Fruit fly (Drosophila melanogaster): ENCODE results near the gene CG31286.
A peak's percentile ranks its signal among the peaks of the same experiment; 100 is the strongest.

The CG31286 gene

dm6 chr3R:6674548-6674947 is 33.5 kb downstream of the CG31286 start (continued):
- TF ChIP-seq cyc (GFP tag; optimal IDR thresholded peaks at IDR 0.05) (peak; percentile 43), dsx (GFP tag; optimal IDR thresholded peaks at IDR 0.05; ENCODE audit: poor library complexity, severe bottlenecking) (no peak), CG9139 (GFP tag; optimal IDR thresholded peaks at IDR 0.05) (no peak), vri (GFP tag; optimal IDR thresholded peaks at IDR 0.05) (no peak), CG32006 (GFP tag; optimal IDR thresholded peaks at IDR 0.05) (no peak), Sox102F (GFP tag; optimal IDR thresholded peaks at IDR 0.05) (peak; percentile 14), CG6854 (GFP tag; optimal IDR thresholded peaks at IDR 0.05) (no peak), fkh (GFP tag; optimal IDR thresholded peaks at IDR 0.05) (no peak), CG31627 (GFP tag; optimal IDR thresholded peaks at IDR 0.05) (peak; percentile 21), Eip75B (GFP tag; optimal IDR thresholded peaks at IDR 0.05) (peak; percentile 3)

DNA sequence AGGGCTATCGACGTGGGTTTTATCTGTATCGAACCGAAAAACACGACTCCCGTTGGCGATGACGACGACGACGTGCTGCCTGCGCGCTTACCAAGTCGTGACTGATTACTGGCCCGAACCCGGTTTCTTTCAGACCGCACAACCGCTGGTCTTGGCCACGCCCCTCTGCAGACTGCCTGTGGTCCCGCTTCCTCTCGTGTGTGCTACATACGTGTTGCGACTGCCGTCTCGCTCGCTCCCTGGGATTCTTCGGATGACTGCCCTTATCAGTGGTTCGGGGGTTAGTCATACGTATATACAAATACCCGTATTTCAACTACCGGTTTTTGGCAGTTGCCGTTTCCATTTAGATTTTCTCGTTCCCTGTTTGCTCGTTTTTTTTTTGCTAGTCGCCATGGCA is 37.4 kb downstream of the CG31286 start, which contains the start of gene lab:
lab (minus strand) TSS at position 111 of the 400 bp plus-strand sequence.
- no peak for TF ChIP-seq CG34406 (GFP tag; optimal IDR thresholded peaks at IDR 0.05)
- TF ChIP-seq CG8632 (GFP tag; optimal IDR thresholded peaks at IDR 0.05): no peak
- TF ChIP-seq fkh (GFP tag; optimal IDR thresholded peaks at IDR 0.05): peak; percentile 47

DNA sequence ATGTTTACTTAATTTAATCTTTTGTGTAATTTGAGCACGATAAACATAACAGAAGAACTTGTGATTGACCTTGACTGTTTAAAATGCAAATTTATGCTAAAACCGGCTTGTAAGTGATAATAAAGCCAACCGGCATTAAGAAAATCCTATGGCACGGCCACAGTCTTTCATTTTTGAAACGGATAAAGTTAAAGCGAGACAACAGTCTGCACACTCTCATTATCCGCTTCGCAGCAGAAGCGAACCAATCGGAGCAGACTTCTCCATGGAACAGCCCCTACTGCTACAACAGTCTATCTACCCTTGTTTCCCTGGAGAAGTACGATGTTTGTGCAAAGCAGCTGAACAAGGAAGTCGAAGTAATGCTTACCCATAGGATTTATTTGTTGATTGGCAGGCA is 42.1 kb downstream of the CG31286 start:
- TF ChIP-seq CG4318 (GFP tag; optimal IDR thresholded peaks at IDR 0.05) (no peak), CG15336 (GFP tag; IDR thresholded peaks at IDR 0.05) (no peak), CG6276 (GFP tag; optimal IDR thresholded peaks at IDR 0.05) (no peak), Hr39 (GFP tag; optimal IDR thresholded peaks at IDR 0.05) (no peak), CG6792 (GFP tag; optimal IDR thresholded peaks at IDR 0.05) (no peak), CG31627 (GFP tag; optimal IDR thresholded peaks at IDR 0.05) (no peak), Blimp-1 (GFP tag; optimal IDR thresholded peaks at IDR 0.05) (no peak), achi (GFP tag; optimal IDR thresholded peaks at IDR 0.05) (no peak), svp (GFP tag) (no peak), Ets96B (tag; optimal IDR thresholded peaks at IDR 0.05) (no peak), dac (GFP tag; optimal IDR thresholded peaks at IDR 0.05) (no peak), CG8119 (GFP tag; IDR thresholded peaks at IDR 0.05) (no peak), Gug (GFP tag; IDR thresholded peaks at IDR 0.05) (no peak), Hr38 (GFP tag; optimal IDR thresholded peaks at IDR 0.05) (no peak)

DNA sequence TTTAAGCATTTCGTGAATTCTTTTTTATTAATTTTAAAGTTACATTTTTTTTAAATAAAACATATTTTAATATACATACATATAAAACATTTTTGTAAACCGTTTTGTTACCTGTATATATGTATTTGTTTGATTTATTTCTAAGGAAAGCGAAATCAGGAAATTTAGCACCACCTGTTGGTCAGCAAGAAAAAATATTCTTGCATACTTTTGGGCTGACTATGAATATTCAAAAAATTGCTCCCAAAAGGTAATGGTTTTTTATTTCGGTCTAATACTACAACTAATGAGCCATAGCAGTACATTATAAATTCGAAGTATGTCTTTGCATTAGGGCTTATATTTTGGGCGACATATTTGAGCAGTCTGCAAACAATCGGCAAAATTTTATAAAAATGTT is 42.6 kb downstream of the CG31286 start:
- no peak for TF ChIP-seq Sox15 (GFP tag; optimal IDR thresholded peaks at IDR 0.05)
- TF ChIP-seq Blimp-1 (GFP tag; optimal IDR thresholded peaks at IDR 0.05): peak; percentile 69

dm6 chr3R:6684145-6684544 is 43.1 kb downstream of the CG31286 start, which contains the start of gene Edg84A:
Gene Edg84A, plus strand, starts transcription at chr3R:6684445.
- TF ChIP-seq CG8319 (GFP tag; optimal IDR thresholded peaks at IDR 0.05): no peak
- no peak for TF ChIP-seq CG6276 (GFP tag; optimal IDR thresholded peaks at IDR 0.05)
- TF ChIP-seq CG32006 (GFP tag; optimal IDR thresholded peaks at IDR 0.05): no peak
- TF ChIP-seq OdsH (GFP tag; optimal IDR thresholded peaks at IDR 0.05): no peak
- no peak for TF ChIP-seq CG6792 (GFP tag; optimal IDR thresholded peaks at IDR 0.05)
- TF ChIP-seq fkh (GFP tag; optimal IDR thresholded peaks at IDR 0.05): no peak
- no peak for TF ChIP-seq CG8119 (GFP tag; IDR thresholded peaks at IDR 0.05)
- no peak for TF ChIP-seq CG31627 (GFP tag; optimal IDR thresholded peaks at IDR 0.05)
- TF ChIP-seq Eip78C (GFP tag): no peak
- no peak for TF ChIP-seq CG34406 (GFP tag; optimal IDR thresholded peaks at IDR 0.05)
- no peak for TF ChIP-seq fd85E (GFP tag; optimal IDR thresholded peaks at IDR 0.05)
- no peak for TF ChIP-seq fd59A (GFP tag; optimal IDR thresholded peaks at IDR 0.05)
- TF ChIP-seq dac (GFP tag; optimal IDR thresholded peaks at IDR 0.05): no peak
- TF ChIP-seq spab (GFP tag; optimal IDR thresholded peaks at IDR 0.05): no peak
- no peak for TF ChIP-seq CG15336 (GFP tag; IDR thresholded peaks at IDR 0.05)
- TF ChIP-seq Smox (GFP tag; optimal IDR thresholded peaks at IDR 0.05): no peak
- TF ChIP-seq cyc (GFP tag; optimal IDR thresholded peaks at IDR 0.05): no peak
- TF ChIP-seq CG6854 (GFP tag; optimal IDR thresholded peaks at IDR 0.05): no peak
- TF ChIP-seq CG8632 (GFP tag; optimal IDR thresholded peaks at IDR 0.05): no peak
- no peak for TF ChIP-seq achi (GFP tag; optimal IDR thresholded peaks at IDR 0.05)
